Fruit fly (Drosophila melanogaster): ENCODE results near the gene slou.

The slou gene

DNA sequence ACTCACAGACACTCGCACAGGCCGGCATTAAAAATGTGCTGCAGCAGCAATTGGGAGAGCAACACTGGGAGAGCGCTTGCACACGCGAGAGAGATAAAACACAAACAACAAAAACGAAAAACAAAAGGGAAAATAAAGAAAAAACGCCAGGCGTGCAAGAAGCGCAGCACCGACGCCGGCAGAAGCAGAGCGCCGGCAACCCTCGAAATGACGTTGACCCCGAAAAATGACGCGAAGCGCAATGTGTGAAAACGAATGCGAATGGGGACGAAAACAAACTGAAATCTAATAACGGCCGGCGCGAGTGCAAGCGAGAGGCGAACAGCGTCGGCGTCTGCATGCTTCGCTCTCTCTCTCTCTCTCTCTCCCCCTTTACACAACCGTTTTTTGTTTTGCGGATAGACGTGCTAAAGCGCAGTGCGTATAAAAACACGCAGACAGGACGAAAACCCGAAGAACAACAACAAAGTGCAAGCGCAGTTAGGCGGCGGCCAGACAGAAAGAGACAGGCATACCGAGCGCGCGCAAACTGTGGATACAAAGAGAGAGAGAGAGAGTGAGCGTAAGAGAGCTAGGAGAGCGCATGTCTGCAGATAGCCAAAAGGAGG is 48.4 kb upstream of the slou start (continued):
- TF ChIP-seq cato (GFP tag; optimal IDR thresholded peaks at IDR 0.05; ENCODE audit: borderline replicate concordance), result no peak
- no peak for TF ChIP-seq Hr3 (GFP tag; optimal IDR thresholded peaks at IDR 0.05)
- no peak for TF ChIP-seq ham (GFP tag; IDR thresholded peaks at IDR 0.05)
- TF ChIP-seq h (optimal IDR thresholded peaks at IDR 0.05), result no peak
- TF ChIP-seq nerfin-1 (tag; optimal IDR thresholded peaks at IDR 0.05), result peak; percentile 97
- no peak for TF ChIP-seq Dad (GFP tag; optimal IDR thresholded peaks at IDR 0.05)
- peak; percentile 81 for TF ChIP-seq sd (tag; optimal IDR thresholded peaks at IDR 0.05)
- no peak for TF ChIP-seq CG2875 (GFP tag; optimal IDR thresholded peaks at IDR 0.05)
- no peak for TF ChIP-seq CG2120 (GFP tag; optimal IDR thresholded peaks at IDR 0.05)
- TF ChIP-seq CG4730 (GFP tag; IDR thresholded peaks at IDR 0.05), result no peak
- peak; percentile 63 for TF ChIP-seq twi (tag; optimal IDR thresholded peaks at IDR 0.05)
- TF ChIP-seq Nf-YC (tag; optimal IDR thresholded peaks at IDR 0.05), result peak; percentile 25
- TF ChIP-seq CG17359 (tag; optimal IDR thresholded peaks at IDR 0.05), result no peak
- TF ChIP-seq CG6813 (GFP tag; optimal IDR thresholded peaks at IDR 0.05), result no peak
- no peak for TF ChIP-seq CG3847 (GFP tag; IDR thresholded peaks at IDR 0.05)
- TF ChIP-seq croc (GFP tag; conservative IDR thresholded peaks at IDR 0.05), result no peak; the same call in 2 of the 3 replicates
- no peak for TF ChIP-seq trem (tag; optimal IDR thresholded peaks at IDR 0.05)
- TF ChIP-seq vfl (GFP tag; optimal IDR thresholded peaks at IDR 0.05), result no peak
- TF ChIP-seq CG6175 (GFP tag; IDR thresholded peaks at IDR 0.05), result no peak
- no peak for TF ChIP-seq shn (GFP tag; optimal IDR thresholded peaks at IDR 0.05)
- no peak for TF ChIP-seq CoRest (tag; optimal IDR thresholded peaks at IDR 0.05)
- TF ChIP-seq Atf3 (GFP tag; optimal IDR thresholded peaks at IDR 0.05), result no peak
- TF ChIP-seq CG30020 (tag; optimal IDR thresholded peaks at IDR 0.05), result no peak
- TF ChIP-seq en (GFP tag; optimal IDR thresholded peaks at IDR 0.05), result no peak
- no peak for TF ChIP-seq CG7928 (GFP tag; optimal IDR thresholded peaks at IDR 0.05)
- peak; percentile 78 for TF ChIP-seq abd-A (tag; optimal IDR thresholded peaks at IDR 0.05)
- TF ChIP-seq CG4404 (GFP tag; IDR thresholded peaks at IDR 0.05), result no peak
- no peak for TF ChIP-seq Dll (GFP tag; IDR thresholded peaks at IDR 0.05; ENCODE audit: partially characterized antibody)
- TF ChIP-seq tup (GFP tag; optimal IDR thresholded peaks at IDR 0.05), result no peak
- TF ChIP-seq CG17328 (GFP tag; IDR thresholded peaks at IDR 0.05), result no peak
- TF ChIP-seq BtbVII (GFP tag; optimal IDR thresholded peaks at IDR 0.05), result no peak
- TF ChIP-seq tin (GFP tag; optimal IDR thresholded peaks at IDR 0.05), result no peak
- no peak for TF ChIP-seq CG11560 (tag; IDR thresholded peaks at IDR 0.05)
- no peak for TF ChIP-seq Fer3 (tag; optimal IDR thresholded peaks at IDR 0.05)
- no peak for TF ChIP-seq Taf1 (GFP tag; IDR thresholded peaks at IDR 0.05)
- TF ChIP-seq seq (GFP tag; IDR thresholded peaks at IDR 0.05), result no peak
- no peak for TF ChIP-seq cwo (GFP tag; optimal IDR thresholded peaks at IDR 0.05)
- TF ChIP-seq zfh2 (GFP tag; optimal IDR thresholded peaks at IDR 0.05), result no peak
- no peak for TF ChIP-seq dimm (GFP tag; IDR thresholded peaks at IDR 0.05)
- TF ChIP-seq CG2116 (GFP tag; optimal IDR thresholded peaks at IDR 0.05), result no peak
- no peak for TF ChIP-seq fd64A (GFP tag; optimal IDR thresholded peaks at IDR 0.05)
- TF ChIP-seq CG34376 (GFP tag; optimal IDR thresholded peaks at IDR 0.05), result no peak
- no peak for TF ChIP-seq CG4282 (GFP tag; optimal IDR thresholded peaks at IDR 0.05)
- no peak for TF ChIP-seq CG7357 (GFP tag; IDR thresholded peaks at IDR 0.05)
- TF ChIP-seq CG8290 (GFP tag; optimal IDR thresholded peaks at IDR 0.05), result no peak
- peak in 1 of 2 experiments; percentile 0 for TF ChIP-seq CG8290 (tag; optimal IDR thresholded peaks at IDR 0.05)
- no peak for TF ChIP-seq CG7786 (GFP tag; optimal IDR thresholded peaks at IDR 0.05)
- no peak for TF ChIP-seq so (GFP tag; IDR thresholded peaks at IDR 0.05)
- no peak for TF ChIP-seq CG6254 (GFP tag; optimal IDR thresholded peaks at IDR 0.05)
- TF ChIP-seq HHEX (GFP tag; optimal IDR thresholded peaks at IDR 0.05), result no peak
- no peak for TF ChIP-seq Bteb2 (GFP tag; optimal IDR thresholded peaks at IDR 0.05)
- TF ChIP-seq CG10366 (GFP tag; IDR thresholded peaks at IDR 0.05), result no peak

All from whole organism, embryonic.